Fruit fly (Drosophila melanogaster): Measurements from ENCODE around the gene cert.
"Not testable (repeated sequence)": the region's sequence is repeated elsewhere in the genome, so short reads cannot be mapped to it uniquely, and the experiment has no call there.

Gene cert

dm6 chr3L:8240932-8241331 lies 48.7 kb downstream of the cert start (continued):
- no peak for TF ChIP-seq Hr38 (GFP tag; optimal IDR thresholded peaks at IDR 0.05)

dm6 chr3L:8240501-8240900 lies 49.2 kb downstream of the cert start, which contains the start of gene CG7213:
Gene CG7213, minus strand, starts transcription at chr3L:8240601.
- TF ChIP-seq Smox (GFP tag; optimal IDR thresholded peaks at IDR 0.05) (no peak), acj6 (GFP tag; optimal IDR thresholded peaks at IDR 0.05) (no peak), CG6854 (GFP tag; optimal IDR thresholded peaks at IDR 0.05) (no peak), CG7368 (GFP tag; optimal IDR thresholded peaks at IDR 0.05) (no peak), CG11762 (GFP tag; optimal IDR thresholded peaks at IDR 0.05; ENCODE audit: insufficient read depth) (no peak), CG8319 (GFP tag; optimal IDR thresholded peaks at IDR 0.05) (no peak), cyc (GFP tag; optimal IDR thresholded peaks at IDR 0.05) (no peak), Sox14 (GFP tag; optimal IDR thresholded peaks at IDR 0.05) (no peak), Hr39 (GFP tag; optimal IDR thresholded peaks at IDR 0.05) (no peak), Ets21C (GFP tag; optimal IDR thresholded peaks at IDR 0.05) (no peak), dac (GFP tag; optimal IDR thresholded peaks at IDR 0.05) (no peak), Lpt (GFP tag; optimal IDR thresholded peaks at IDR 0.05) (no peak), Eip75B (GFP tag; optimal IDR thresholded peaks at IDR 0.05) (no peak), CG10631 (GFP tag; optimal IDR thresholded peaks at IDR 0.05) (no peak), CG11294 (GFP tag; IDR thresholded peaks at IDR 0.05) (no peak), CG4318 (GFP tag; optimal IDR thresholded peaks at IDR 0.05) (no peak), fkh (GFP tag; optimal IDR thresholded peaks at IDR 0.05) (no peak), CG1621 (tag; optimal IDR thresholded peaks at IDR 0.05) (no peak), Hr4 (GFP tag; optimal IDR thresholded peaks at IDR 0.05) (no peak), fd85E (GFP tag; optimal IDR thresholded peaks at IDR 0.05) (no peak)

- not testable (repeated sequence) for TF ChIP-seq Eip78C (GFP tag); CG1621 (tag; optimal IDR thresholded peaks at IDR 0.05); vri (GFP tag; optimal IDR thresholded peaks at IDR 0.05)
Observed at dm6 chr3L:8238347-8238746, 51.3 kb downstream of the cert start, which contains the start of gene Dscam4. Gene Dscam4, plus strand, starts transcription at chr3L:8238647.

All from whole organism, prepupa.